Fruit fly (Drosophila melanogaster): Measurements from ENCODE around the gene RpS5a.

The RpS5a gene

DNA sequence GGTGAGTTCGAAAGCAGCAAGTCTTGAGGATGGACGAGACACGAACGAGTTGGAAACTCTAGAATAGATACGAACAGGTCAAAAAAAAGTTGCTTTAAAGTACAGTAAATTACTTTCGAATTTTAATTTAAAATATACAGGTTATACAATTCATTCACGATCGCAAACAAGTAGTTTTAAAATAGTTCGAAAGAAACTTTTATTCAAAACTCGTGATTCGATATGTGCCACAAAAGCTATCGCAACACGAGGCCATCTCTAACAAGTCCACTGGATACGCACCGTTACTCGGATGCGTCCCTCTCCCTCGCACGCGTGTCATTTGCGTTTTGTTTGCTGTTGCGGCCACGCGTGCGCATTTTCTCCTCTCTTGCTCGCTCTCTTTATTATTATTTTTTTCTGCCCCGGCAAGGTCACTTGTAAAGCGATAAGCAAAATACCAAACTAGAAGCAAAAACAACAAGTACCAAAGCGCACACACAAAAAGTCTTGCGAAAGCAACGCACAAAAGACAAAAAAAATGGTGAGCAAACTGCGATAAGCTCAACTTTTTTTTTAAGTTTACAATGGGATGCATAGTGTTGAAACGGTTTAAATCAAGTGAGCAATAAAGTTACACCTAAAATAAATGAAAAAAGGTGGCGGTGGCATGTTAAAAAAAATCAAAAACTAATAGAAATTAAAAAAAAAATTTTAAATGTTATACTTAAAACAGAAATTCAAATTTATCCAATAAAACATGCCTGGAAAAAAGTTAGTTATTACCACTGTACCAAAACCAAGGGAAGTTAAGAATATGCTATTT is 22.8 kb downstream of the RpS5a start (continued):
- no peak for TF ChIP-seq CG8359 (GFP tag; optimal IDR thresholded peaks at IDR 0.05; ENCODE audit: borderline replicate concordance)
- peak; percentile 5 for TF ChIP-seq pum (GFP tag; optimal IDR thresholded peaks at IDR 0.05)
- peak in 1 of 3 experiments; percentile 61 for TF ChIP-seq lola (GFP tag; optimal IDR thresholded peaks at IDR 0.05)
- TF ChIP-seq amos (GFP tag; IDR thresholded peaks at IDR 0.05; ENCODE audit: partially characterized antibody) = peak; percentile 90
- no peak for TF ChIP-seq CG2875 (GFP tag; optimal IDR thresholded peaks at IDR 0.05)
- TF ChIP-seq ewg (GFP tag; optimal IDR thresholded peaks at IDR 0.05) = peak; percentile 78
- TF ChIP-seq wek (GFP tag; optimal IDR thresholded peaks at IDR 0.05) = no peak
- peak; percentile 87 for TF ChIP-seq lab (GFP tag; optimal IDR thresholded peaks at IDR 0.05)
- TF ChIP-seq Usf (GFP tag; optimal IDR thresholded peaks at IDR 0.05) = no peak
- peak; percentile 86 for TF ChIP-seq sd (tag; optimal IDR thresholded peaks at IDR 0.05)
- TF ChIP-seq CG7786 (GFP tag; optimal IDR thresholded peaks at IDR 0.05) = peak; percentile 13
- peak; percentile 85 for TF ChIP-seq BEAF-32 (GFP tag; optimal IDR thresholded peaks at IDR 0.05)
- peak; percentile 7 for TF ChIP-seq Antp (GFP tag; optimal IDR thresholded peaks at IDR 0.05)
- peak; percentile 68 for TF ChIP-seq CG6689 (GFP tag; IDR thresholded peaks at IDR 0.05)

DNA sequence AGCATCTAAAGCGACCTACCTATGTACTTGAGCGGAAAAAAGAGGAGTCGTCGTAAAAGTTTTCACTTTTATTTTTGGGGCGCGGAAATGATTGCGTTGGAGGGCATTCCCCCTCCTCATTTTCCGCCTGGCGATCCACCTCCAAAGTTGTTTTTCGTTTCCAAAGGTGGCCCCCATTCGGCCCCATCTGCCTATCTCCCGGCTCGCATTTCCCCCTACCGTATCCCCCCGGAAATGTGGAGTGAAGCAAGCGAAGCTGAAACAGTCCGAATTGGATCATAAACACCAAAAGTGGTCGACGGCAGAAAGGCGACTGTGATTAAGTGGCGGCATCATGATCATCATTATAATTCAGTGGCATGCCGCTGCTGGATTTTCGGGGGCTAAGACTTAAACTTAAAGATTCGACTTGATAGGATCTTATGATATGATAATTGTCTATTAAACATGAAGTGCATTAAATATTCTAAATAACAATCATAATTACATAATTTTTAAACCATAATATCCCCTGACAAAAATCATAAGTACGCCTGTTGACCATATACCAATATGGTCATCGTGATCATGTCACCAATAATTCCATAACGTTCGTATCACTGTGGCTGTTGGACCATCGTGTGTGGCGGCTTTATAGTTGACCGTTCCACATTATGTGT is 24.4 kb downstream of the RpS5a start:
- TF ChIP-seq vvl (GFP tag; IDR thresholded peaks at IDR 0.05) = peak; percentile 79
- TF ChIP-seq TFAM (GFP tag; optimal IDR thresholded peaks at IDR 0.05) = peak; percentile 0
- peak; percentile 3 for TF ChIP-seq CG31365 (tag; optimal IDR thresholded peaks at IDR 0.05)
- TF ChIP-seq CG9437 (GFP tag; optimal IDR thresholded peaks at IDR 0.05) = peak; percentile 47
- no peak for TF ChIP-seq en (GFP tag; optimal IDR thresholded peaks at IDR 0.05)
- peak; percentile 9 for TF ChIP-seq Atf3 (GFP tag; optimal IDR thresholded peaks at IDR 0.05)
- 0 out of 2 replicates have a peak, but pooled peaks have one; percentile 37 for TF ChIP-seq CG11085 (GFP tag; IDR thresholded peaks at IDR 0.05)
- TF ChIP-seq CG4282 (GFP tag; optimal IDR thresholded peaks at IDR 0.05) = no peak
- peak; percentile 74 for TF ChIP-seq CG17829 (tag; optimal IDR thresholded peaks at IDR 0.05)
- TF ChIP-seq CG42726 (GFP tag; IDR thresholded peaks at IDR 0.05; ENCODE audit: partially characterized antibody) = no peak
- TF ChIP-seq ab (GFP tag; optimal IDR thresholded peaks at IDR 0.05) = no peak
- TF ChIP-seq CG4854 (GFP tag; optimal IDR thresholded peaks at IDR 0.05) = peak; percentile 44
- TF ChIP-seq CG2889 (GFP tag; IDR thresholded peaks at IDR 0.05) = peak; percentile 65; the same call in 1 of the 3 replicates
- no peak for TF ChIP-seq CG10462 (GFP tag; optimal IDR thresholded peaks at IDR 0.05)
- TF ChIP-seq cg (GFP tag; optimal IDR thresholded peaks at IDR 0.05) = no peak
- TF ChIP-seq CG4404 (GFP tag; IDR thresholded peaks at IDR 0.05) = 0 out of 2 replicates have a peak, but pooled peaks have one; percentile 23
- no peak for TF ChIP-seq CG3163 (GFP tag; optimal IDR thresholded peaks at IDR 0.05)
- TF ChIP-seq pzg (GFP tag; optimal IDR thresholded peaks at IDR 0.05) = no peak
- TF ChIP-seq NC2β (GFP tag; optimal IDR thresholded peaks at IDR 0.05) = no peak
- TF ChIP-seq CG30020 (tag; optimal IDR thresholded peaks at IDR 0.05) = no peak
- TF ChIP-seq CG15269 (tag; optimal IDR thresholded peaks at IDR 0.05) = peak; percentile 86
- TF ChIP-seq CG7987 (GFP tag; optimal IDR thresholded peaks at IDR 0.05) = peak; percentile 2
- peak; percentile 67 for TF ChIP-seq org-1 (GFP tag; optimal IDR thresholded peaks at IDR 0.05)
- no peak for TF ChIP-seq CG2116 (GFP tag; optimal IDR thresholded peaks at IDR 0.05)
- TF ChIP-seq dimm (GFP tag; IDR thresholded peaks at IDR 0.05) = peak; percentile 50; the same call in 1 of the 2 replicates
- TF ChIP-seq ken (GFP tag; IDR thresholded peaks at IDR 0.05) = peak; percentile 78; the same call in 2 of the 3 replicates
- no peak for TF ChIP-seq D (optimal IDR thresholded peaks at IDR 0.05)
- peak; percentile 61 for TF ChIP-seq D (GFP tag; optimal IDR thresholded peaks at IDR 0.05)
- TF ChIP-seq CG12769 (tag; optimal IDR thresholded peaks at IDR 0.05) = peak; percentile 90
- peak; percentile 83 for TF ChIP-seq oc (tag; optimal IDR thresholded peaks at IDR 0.05)
- peak; percentile 75 for TF ChIP-seq CG12659 (GFP tag; optimal IDR thresholded peaks at IDR 0.05)
- peak; percentile 35 for TF ChIP-seq CG13775 (GFP tag; optimal IDR thresholded peaks at IDR 0.05)

All from whole organism, embryonic.